Worm (Caenorhabditis elegans) whole organism, young adult: ENCODE data around the gene rgs-2.
A peak's percentile ranks its signal among the peaks of the same experiment; 100 is the strongest.

Experiments
- B0019.2 ChIP-seq: fragments of 200-800 bp; sonication (Bioruptor generic); conservative IDR thresholded peaks from 2 replicates; pipeline ENCODE4 v1.3.6; 2022; ENCODE audit warnings: missing genetic modification reagents, missing genetic modification characterization, missing compliant biosample characterization
- B0035.1 ChIP-seq: sonication (generic microtip); optimal IDR thresholded peaks from 2 replicates; lab custom pipeline; 2016; ENCODE audit warnings: missing genetic modification characterization, mild to moderate bottlenecking, missing compliant biosample characterization, missing genotype, missing genetic modification reagents
- B0336.3 ChIP-seq: fragments of 200-800 bp; sonication (Bioruptor generic); IDR thresholded peaks from 2 replicates; pipeline ENCODE4 v1.3.6; 2022; ENCODE audit warnings: missing genetic modification characterization, missing compliant biosample characterization
- F10E7.11 ChIP-seq: sonication (generic microtip); optimal IDR thresholded peaks from 2 replicates; lab custom pipeline; 2017; ENCODE audit warnings: mild to moderate bottlenecking, missing genetic modification characterization, moderate library complexity, missing compliant biosample characterization
- F22D6.2 ChIP-seq: sonication (generic microtip); optimal IDR thresholded peaks from 2 replicates; lab custom pipeline; 2016; ENCODE audit warnings: mild to moderate bottlenecking, missing genetic modification characterization, missing compliant biosample characterization
- F23B12.7 ChIP-seq: sonication (generic microtip); optimal IDR thresholded peaks from 2 replicates; lab custom pipeline; 2017; ENCODE audit warnings: missing genetic modification characterization, mild to moderate bottlenecking, missing compliant biosample characterization, antibody characterized with exemption, moderate library complexity; ENCODE audit not compliant: insufficient read depth
- F33H1.4 ChIP-seq: fragments of 200-800 bp; sonication (Bioruptor generic); IDR thresholded peaks from 2 replicates; pipeline ENCODE4 v1.3.6; 2022; ENCODE audit warnings: missing genetic modification reagents, missing genetic modification characterization, missing compliant biosample characterization
- F37B4.10 ChIP-seq: fragments of 200-800 bp; sonication (Bioruptor generic); IDR thresholded peaks from 2 replicates; pipeline ENCODE4 v1.3.6; 2022; ENCODE audit warnings: missing genetic modification characterization, missing compliant biosample characterization
- F55B11.4 ChIP-seq: sonication (generic microtip); optimal IDR thresholded peaks from 2 replicates; lab custom pipeline; 2016; ENCODE audit warnings: missing compliant biosample characterization, missing genetic modification characterization, borderline replicate concordance; ENCODE audit not compliant: insufficient read depth
- K11D2.4 ChIP-seq: fragments of 200-800 bp; sonication (Bioruptor generic); IDR thresholded peaks from 2 replicates; pipeline ENCODE4 v1.3.6; 2022; ENCODE audit warnings: missing genetic modification reagents, missing genetic modification characterization, missing compliant biosample characterization
- K12H6.12 ChIP-seq: fragments of 200-800 bp; sonication (Bioruptor generic); optimal IDR thresholded peaks from 2 replicates; lab custom pipeline; 2018; ENCODE audit warnings: mild to moderate bottlenecking, missing genetic modification characterization, missing compliant biosample characterization
- T07F8.4 ChIP-seq: sonication (generic microtip); optimal IDR thresholded peaks from 2 replicates; lab custom pipeline; 2016; ENCODE audit warnings: mild to moderate bottlenecking, missing genetic modification characterization, moderate library complexity, missing compliant biosample characterization
- Y53F4B.3 ChIP-seq: fragments of 200-800 bp; sonication (Bioruptor generic); IDR thresholded peaks from 2 replicates; pipeline ENCODE4 v1.3.6; 2022; ENCODE audit warnings: missing genetic modification reagents, missing genetic modification characterization, missing compliant biosample characterization
- Y53G8AR.9 ChIP-seq: fragments of 200-800 bp; sonication (Bioruptor generic); conservative IDR thresholded peaks from 2 replicates; pipeline ENCODE4 v1.3.6; 2022; ENCODE audit warnings: missing genetic modification reagents, missing genetic modification characterization, missing compliant biosample characterization
- ZK185.1 ChIP-seq: sonication (generic microtip); optimal IDR thresholded peaks from 2 replicates; lab custom pipeline; 2016; ENCODE audit warnings: mild to moderate bottlenecking, missing genetic modification characterization, missing compliant biosample characterization; ENCODE audit not compliant: poor library complexity, severe bottlenecking
- aptf-2 ChIP-seq: fragments of 200-800 bp; sonication (Bioruptor generic); conservative IDR thresholded peaks from 2 replicates; pipeline ENCODE4 v1.3.6; 2022; ENCODE audit warnings: missing genetic modification reagents, missing genetic modification characterization, missing compliant biosample characterization
- athp-1 ChIP-seq: sonication (generic microtip); optimal IDR thresholded peaks from 2 replicates; lab custom pipeline; 2017; ENCODE audit warnings: mild to moderate bottlenecking, missing genetic modification characterization, missing compliant biosample characterization
- attf-3 ChIP-seq: fragments of 200-800 bp; sonication (Bioruptor generic); conservative IDR thresholded peaks from 2 replicates; pipeline ENCODE4 v1.3.6; 2022; ENCODE audit warnings: missing genetic modification reagents, missing genetic modification characterization, missing compliant biosample characterization
- attf-5 ChIP-seq: fragments of 200-800 bp; sonication (Bioruptor generic); optimal IDR thresholded peaks from 2 replicates; lab custom pipeline; 2018; ENCODE audit warnings: mild to moderate bottlenecking, missing genetic modification characterization, missing compliant biosample characterization
- bed-1 ChIP-seq: fragments of 200-800 bp; sonication (Bioruptor generic); IDR thresholded peaks from 2 replicates; pipeline ENCODE4 v1.3.6; 2022; ENCODE audit warnings: missing genetic modification reagents, missing genetic modification characterization, missing compliant biosample characterization
- cebp-1 ChIP-seq, 2 experiments: fragments of 200-800 bp in 1 of 2; sonication (Bioruptor generic) in 1 of 2; sonication (generic microtip) in 1 of 2; IDR thresholded peaks in 1 of 2; optimal IDR thresholded peaks in 1 of 2; 2 replicates each; pipeline versions ENCODE4 v1.3.6 to Lab custom; 2017 to 2022; ENCODE audit warnings: missing compliant biosample characterization in 2 of 2, missing genetic modification characterization in 2 of 2, mild to moderate bottlenecking in 1 of 2, missing genetic modification reagents in 1 of 2, moderate library complexity in 1 of 2
- cebp-2 ChIP-seq: fragments of 200-800 bp; sonication (Bioruptor generic); IDR thresholded peaks from 2 replicates; pipeline ENCODE4 v1.3.6; 2022; ENCODE audit warnings: missing genetic modification characterization, missing compliant biosample characterization
- ceh-58 ChIP-seq: fragments of 200-800 bp; sonication (Bioruptor generic); IDR thresholded peaks from 2 replicates; pipeline ENCODE4 v1.3.6; 2022; ENCODE audit warnings: missing genetic modification characterization, missing compliant biosample characterization
- ceh-79 ChIP-seq: sonication (generic microtip); optimal IDR thresholded peaks from 2 replicates; lab custom pipeline; 2017; ENCODE audit warnings: mild to moderate bottlenecking, missing genetic modification characterization, missing compliant biosample characterization
- egrh-3 ChIP-seq: fragments of 200-800 bp; sonication (Bioruptor generic); IDR thresholded peaks from 2 replicates; pipeline ENCODE4 v1.3.6; 2022; ENCODE audit warnings: missing genetic modification reagents, missing genetic modification characterization, missing compliant biosample characterization
- him-1 ChIP-seq: sonication (generic microtip); optimal IDR thresholded peaks from 2 replicates; lab custom pipeline; 2016; ENCODE audit warnings: missing genotype, missing genetic modification reagents, missing genetic modification characterization, missing compliant biosample characterization
- hlh-12 ChIP-seq: sonication (generic microtip); optimal IDR thresholded peaks from 2 replicates; lab custom pipeline; 2016; ENCODE audit warnings: missing genetic modification characterization, missing compliant biosample characterization
- hmg-20 ChIP-seq: fragments of 200-800 bp; sonication (Bioruptor generic); IDR thresholded peaks from 2 replicates; pipeline ENCODE4 v1.3.6; 2022; ENCODE audit warnings: missing genetic modification reagents, missing genetic modification characterization, missing compliant biosample characterization
- hrde-1 ChIP-seq: sonication (generic microtip); optimal IDR thresholded peaks from 2 replicates; lab custom pipeline; 2016; ENCODE audit warnings: missing genetic modification characterization, mild to moderate bottlenecking, missing compliant biosample characterization, moderate library complexity, missing genotype, missing genetic modification reagents, borderline replicate concordance
- lin-40 ChIP-seq: sonication (generic microtip); optimal IDR thresholded peaks from 2 replicates; lab custom pipeline; 2016; ENCODE audit warnings: missing genetic modification characterization, mild to moderate bottlenecking, missing compliant biosample characterization, missing genotype, missing genetic modification reagents
- lir-1 ChIP-seq: fragments of 200-800 bp; sonication (Bioruptor generic); conservative IDR thresholded peaks from 2 replicates; pipeline ENCODE4 v1.3.6; 2022; ENCODE audit warnings: missing genetic modification reagents, missing genetic modification characterization, missing compliant biosample characterization
- lsy-27 ChIP-seq: sonication (generic microtip); optimal IDR thresholded peaks from 2 replicates; lab custom pipeline; 2017; ENCODE audit warnings: missing genetic modification characterization, mild to moderate bottlenecking, missing compliant biosample characterization, antibody characterized with exemption, missing genotype, borderline replicate concordance; ENCODE audit not compliant: insufficient read depth
- madf-6 ChIP-seq: fragments of 200-800 bp; sonication (Bioruptor generic); IDR thresholded peaks from 2 replicates; pipeline ENCODE4 v1.3.6; 2022; ENCODE audit warnings: missing genetic modification reagents, missing genetic modification characterization, missing compliant biosample characterization
- madf-8 ChIP-seq: fragments of 200-800 bp; sonication (Bioruptor generic); conservative IDR thresholded peaks from 2 replicates; pipeline ENCODE4 v1.3.6; 2022; ENCODE audit warnings: missing genetic modification reagents, missing genetic modification characterization, missing compliant biosample characterization
- mxl-1 ChIP-seq: sonication (generic microtip); optimal IDR thresholded peaks from 2 replicates; lab custom pipeline; 2016; ENCODE audit warnings: missing genetic modification characterization, missing compliant biosample characterization
- nfya-2 ChIP-seq: fragments of 200-800 bp; sonication (Bioruptor generic); IDR thresholded peaks from 2 replicates; pipeline ENCODE4 v1.3.6; 2022; ENCODE audit warnings: missing genetic modification reagents, missing genetic modification characterization, missing compliant biosample characterization
- nhr-120 ChIP-seq: fragments of 200-800 bp; sonication (Bioruptor generic); IDR thresholded peaks from 2 replicates; pipeline ENCODE4 v1.3.6; 2022; ENCODE audit warnings: missing genetic modification characterization, missing compliant biosample characterization
- pha-4 ChIP-seq: fragments of 150-350 bp; sonication (generic microtip); optimal IDR thresholded peaks from 2 replicates; lab custom pipeline; 2014; ENCODE audit warnings: missing biosample characterization, missing genetic modification reagents, missing genetic modification characterization
- repo-1 ChIP-seq: sonication (generic microtip); optimal IDR thresholded peaks from 2 replicates; lab custom pipeline; 2017; ENCODE audit warnings: mild to moderate bottlenecking, missing genetic modification characterization, missing compliant biosample characterization
- sdz-38 ChIP-seq: sonication (generic microtip); optimal IDR thresholded peaks from 2 replicates; lab custom pipeline; 2016; ENCODE audit warnings: missing genotype, missing genetic modification characterization, missing compliant biosample characterization
- sea-2 ChIP-seq: fragments of 200-800 bp; sonication (Bioruptor generic); IDR thresholded peaks from 2 replicates; pipeline ENCODE4 v1.3.6; 2022; ENCODE audit warnings: missing genetic modification characterization, missing compliant biosample characterization
- somi-1 ChIP-seq: fragments of 200-800 bp; sonication (Bioruptor generic); optimal IDR thresholded peaks from 2 replicates; lab custom pipeline; 2018; ENCODE audit warnings: mild to moderate bottlenecking, missing genetic modification characterization, missing compliant biosample characterization
- tbp1 ChIP-seq: fragments of 200-800 bp; sonication (Bioruptor generic); optimal IDR thresholded peaks from 2 replicates; lab custom pipeline; 2018; ENCODE audit warnings: mild to moderate bottlenecking, missing genetic modification characterization, missing compliant biosample characterization
- unc-62 ChIP-seq: fragments of 150-350 bp; optimal IDR thresholded peaks from 2 replicates; lab custom pipeline; 2014; ENCODE audit warnings: missing biosample characterization, missing genetic modification reagents, missing genetic modification characterization
- xnd-1 ChIP-seq: sonication (generic microtip); optimal IDR thresholded peaks from 2 replicates; lab custom pipeline; 2016; ENCODE audit warnings: missing genotype, missing genetic modification reagents, missing genetic modification characterization, missing compliant biosample characterization
- zfh-2 ChIP-seq: fragments of 200-800 bp; sonication (Bioruptor generic); conservative IDR thresholded peaks from 2 replicates; pipeline ENCODE4 v1.3.6; 2022; ENCODE audit warnings: missing genetic modification reagents, missing genetic modification characterization, missing compliant biosample characterization
- ztf-18 ChIP-seq: sonication (generic microtip); optimal IDR thresholded peaks from 2 replicates; lab custom pipeline; 2016; ENCODE audit warnings: missing genotype, mild to moderate bottlenecking, missing genetic modification characterization, missing compliant biosample characterization

Gene rgs-2

ce11 chrX:12759010-12759409, 46.6 kb downstream of the rgs-2 start:
- TF ChIP-seq F10E7.11 (tag; lab: Kevin White, UChicago) (no peak), hrde-1 (tag; lab: Kevin White, UChicago) (no peak), hlh-12 (tag; lab: Kevin White, UChicago) (no peak), T07F8.4 (tag; lab: Kevin White, UChicago) (no peak), somi-1 (GFP tag; lab: Kevin White, UChicago) (no peak), zfh-2 (no peak), nhr-120 (no peak), F37B4.10 (no peak), Y53F4B.3 (GFP tag; lab: Robert Waterston, UW) (no peak), ceh-58 (no peak), repo-1 (tag; lab: Kevin White, UChicago) (no peak), Y53G8AR.9 (no peak), K11D2.4 (no peak), sdz-38 (tag; lab: Kevin White, UChicago) (no peak)
- TF ChIP-seq, all 124 proteins: peak for 0

- TF ChIP-seq F23B12.7: no peak
- TF ChIP-seq sea-2 (GFP tag; lab: Robert Waterston, UW): no peak
- peak; percentile 30 for TF ChIP-seq tbp1 (GFP tag; lab: Kevin White, UChicago)
- TF ChIP-seq F22D6.2 (tag; lab: Kevin White, UChicago): no peak
- no peak for TF ChIP-seq F33H1.4
- TF ChIP-seq ztf-18 (tag; lab: Kevin White, UChicago): no peak
- no peak for TF ChIP-seq Y53F4B.3 (GFP tag; lab: Robert Waterston, UW)
- TF ChIP-seq F10E7.11 (tag; lab: Kevin White, UChicago): no peak
- no peak for TF ChIP-seq cebp-1 (GFP tag; IDR thresholded peaks at IDR 0.05; lab: Robert Waterston, UW)
- TF ChIP-seq cebp-1 (tag; optimal IDR thresholded peaks at IDR 0.05; lab: Kevin White, UChicago): no peak
- TF ChIP-seq K12H6.12: no peak
- no peak for TF ChIP-seq hlh-12 (tag; lab: Kevin White, UChicago)
- 0 out of 2 replicates have a peak, but pooled peaks have one; percentile 25 for TF ChIP-seq B0336.3 (GFP tag; lab: Robert Waterston, UW)
- TF ChIP-seq ceh-79: no peak
- TF ChIP-seq repo-1 (tag; lab: Kevin White, UChicago): no peak
- TF ChIP-seq mxl-1 (tag; lab: Kevin White, UChicago): no peak
- TF ChIP-seq madf-8 (GFP tag; lab: Robert Waterston, UW): no peak
- no peak for TF ChIP-seq B0019.2 (GFP tag; lab: Robert Waterston, UW)
- TF ChIP-seq pha-4 (tag; lab: Kevin White, UChicago): no peak
- no peak for TF ChIP-seq lsy-27
- TF ChIP-seq hmg-20 (GFP tag; lab: Robert Waterston, UW): no peak
- no peak for TF ChIP-seq aptf-2
- TF ChIP-seq egrh-3 (GFP tag; lab: Robert Waterston, UW): no peak
- peak; percentile 11 for TF ChIP-seq ZK185.1 (tag; lab: Kevin White, UChicago)
- TF ChIP-seq athp-1 (tag; lab: Kevin White, UChicago): no peak
- TF ChIP-seq lir-1 (GFP tag; lab: Robert Waterston, UW): no peak
- TF ChIP-seq B0035.1 (tag; lab: Kevin White, UChicago): no peak
- peak; percentile 10 for TF ChIP-seq attf-5 (GFP tag; lab: Kevin White, UChicago)
- no peak for TF ChIP-seq K11D2.4
- TF ChIP-seq F55B11.4 (tag; lab: Kevin White, UChicago): no peak
- TF ChIP-seq cebp-2 (GFP tag; lab: Robert Waterston, UW): no peak
- no peak for TF ChIP-seq nfya-2
- TF ChIP-seq lin-40 (tag; lab: Kevin White, UChicago): no peak
- TF ChIP-seq madf-6 (GFP tag; lab: Robert Waterston, UW): no peak
- TF ChIP-seq him-1 (tag; lab: Kevin White, UChicago): no peak
- TF ChIP-seq attf-3: no peak
- no peak for TF ChIP-seq xnd-1 (tag; lab: Kevin White, UChicago)
- TF ChIP-seq unc-62 (GFP tag; lab: Kevin White, UChicago): no peak
- TF ChIP-seq bed-1 (GFP tag; lab: Robert Waterston, UW): no peak
Observed at ce11 chrX:12759642-12760041, 47.2 kb downstream of the rgs-2 start.
